Worm (Caenorhabditis elegans) whole organism, L4 larva: Measurements from ENCODE around the gene C13F10.1.

Experiments
- F10B5.3 ChIP-seq: sonication (generic microtip); optimal IDR thresholded peaks from 2 replicates; lab custom pipeline; 2016; ENCODE audit warnings: mild to moderate bottlenecking, missing genetic modification characterization, missing compliant biosample characterization
- R02D3.7 ChIP-seq: fragments of 150-350 bp; sonication (generic microtip); optimal IDR thresholded peaks from 3 replicates; lab custom pipeline; 2014; ENCODE audit warnings: missing biosample characterization, missing genetic modification characterization
- T26A8.4 ChIP-seq: fragments of 200-800 bp; sonication (Bioruptor generic); IDR thresholded peaks from 2 replicates; pipeline ENCODE4 v1.3.6; 2022; ENCODE audit warnings: missing genetic modification characterization, missing compliant biosample characterization
- Y105C5A.15 ChIP-seq: fragments of 200-800 bp; sonication (Bioruptor generic); IDR thresholded peaks from 2 replicates; pipeline ENCODE4 v1.3.6; 2022; ENCODE audit warnings: missing genetic modification characterization, missing compliant biosample characterization
- Y48G9A.11 ChIP-seq: fragments of 200-800 bp; sonication (Bioruptor generic); IDR thresholded peaks from 2 replicates; pipeline ENCODE4 v1.3.6; 2022; ENCODE audit warnings: missing genetic modification reagents, missing genetic modification characterization, missing compliant biosample characterization
- ZK546.5 ChIP-seq, 2 experiments: sonication (generic microtip); optimal IDR thresholded peaks; 2 replicates each; lab custom pipeline; 2017; ENCODE audit warnings: missing biosample characterization in 2 of 2, missing genetic modification characterization in 2 of 2
- ama-1 ChIP-seq: fragments of 150-350 bp; optimal IDR thresholded peaks from 2 replicates; lab custom pipeline; 2014; ENCODE audit warnings: inconsistent platforms, mixed read lengths
- attf-4 ChIP-seq: sonication (generic microtip); optimal IDR thresholded peaks from 3 replicates; lab custom pipeline; 2017; ENCODE audit warnings: missing biosample characterization, missing genetic modification characterization
- ceh-28 ChIP-seq: fragments of 150-350 bp; optimal IDR thresholded peaks from 2 replicates; lab custom pipeline; 2014; ENCODE audit warnings: missing biosample characterization, missing genetic modification reagents, missing genetic modification characterization
- ceh-32 ChIP-seq: sonication (generic microtip); optimal IDR thresholded peaks from 2 replicates; lab custom pipeline; 2016; ENCODE audit warnings: mild to moderate bottlenecking, missing genetic modification characterization, missing compliant biosample characterization; ENCODE audit not compliant: poor library complexity
- ceh-44 ChIP-seq: fragments of 200-800 bp; sonication (Bioruptor generic); IDR thresholded peaks from 2 replicates; pipeline ENCODE4 v1.3.6; 2022; ENCODE audit warnings: missing genetic modification reagents, missing genetic modification characterization, missing compliant biosample characterization
- ces-1 ChIP-seq: fragments of 150-350 bp; sonication (generic microtip); optimal IDR thresholded peaks from 4 replicates; lab custom pipeline; 2014; ENCODE audit warnings: missing biosample characterization, missing genetic modification reagents, missing genetic modification characterization
- daf-12 ChIP-seq: fragments of 150-350 bp; optimal IDR thresholded peaks from 2 replicates; lab custom pipeline; 2014; ENCODE audit warnings: missing biosample characterization, missing genetic modification reagents, missing genetic modification characterization
- fkh-10 ChIP-seq: fragments of 150-350 bp; optimal IDR thresholded peaks from 2 replicates; lab custom pipeline; 2014; ENCODE audit warnings: missing biosample characterization, missing genetic modification reagents, missing genetic modification characterization
- lim-7 ChIP-seq: fragments of 200-800 bp; sonication (Bioruptor generic); IDR thresholded peaks from 2 replicates; pipeline ENCODE4 v1.3.6; 2022; ENCODE audit warnings: missing genetic modification characterization, missing compliant biosample characterization
- lin-1 ChIP-seq: fragments of 200-800 bp; sonication (Bioruptor generic); IDR thresholded peaks from 2 replicates; pipeline ENCODE4 v1.3.6; 2022; ENCODE audit warnings: missing genetic modification reagents, missing genetic modification characterization, missing compliant biosample characterization
- lin-13 ChIP-seq: fragments of 150-350 bp; optimal IDR thresholded peaks from 2 replicates; lab custom pipeline; 2014; ENCODE audit warnings: missing biosample characterization, missing genetic modification reagents, missing genetic modification characterization
- lin-15B ChIP-seq: fragments of 150-350 bp; sonication (generic microtip); optimal IDR thresholded peaks from 3 replicates; lab custom pipeline; 2014; ENCODE audit warnings: missing biosample characterization, missing genetic modification characterization
- lin-39 ChIP-seq: fragments of 150-350 bp; optimal IDR thresholded peaks from 2 replicates; lab custom pipeline; 2014; ENCODE audit warnings: missing biosample characterization, missing genetic modification reagents, missing genetic modification characterization
- madf-9 ChIP-seq: fragments of 200-800 bp; sonication (Bioruptor generic); conservative IDR thresholded peaks from 2 replicates; pipeline ENCODE4 v1.3.6; 2022; ENCODE audit warnings: missing genetic modification reagents, missing genetic modification characterization, missing compliant biosample characterization
- mdl-1 ChIP-seq, 2 experiments: fragments of 150-350 bp in 1 of 2; sonication (generic microtip) in 1 of 2; optimal IDR thresholded peaks; 2 replicates each; lab custom pipeline; 2014 to 2017; ENCODE audit warnings: missing biosample characterization in 2 of 2, missing genetic modification characterization in 2 of 2
- mdt-29 ChIP-seq: fragments of 200-800 bp; sonication (Bioruptor generic); IDR thresholded peaks from 2 replicates; pipeline ENCODE4 v1.3.6; 2022; ENCODE audit warnings: missing genetic modification reagents, missing genetic modification characterization, missing compliant biosample characterization
- mxl-2 ChIP-seq: fragments of 200-800 bp; sonication (Bioruptor generic); conservative IDR thresholded peaks from 2 replicates; pipeline ENCODE4 v1.3.6; 2022; ENCODE audit warnings: missing genetic modification reagents, missing genetic modification characterization, missing compliant biosample characterization
- mxl-3 ChIP-seq: fragments of 200-800 bp; sonication (Bioruptor generic); optimal IDR thresholded peaks from 2 replicates; lab custom pipeline; 2018; ENCODE audit warnings: mild to moderate bottlenecking, missing genetic modification characterization, missing compliant biosample characterization
- nhr-10 ChIP-seq: fragments of 150-350 bp; optimal IDR thresholded peaks from 2 replicates; lab custom pipeline; 2014; ENCODE audit warnings: missing biosample characterization, missing genetic modification characterization
- nhr-111 ChIP-seq: fragments of 200-800 bp; sonication (Bioruptor generic); optimal IDR thresholded peaks from 2 replicates; lab custom pipeline; 2018; ENCODE audit warnings: mild to moderate bottlenecking, missing genetic modification characterization, missing compliant biosample characterization
- nhr-237 ChIP-seq: sonication (generic microtip); optimal IDR thresholded peaks from 2 replicates; lab custom pipeline; 2017; ENCODE audit warnings: missing biosample characterization, missing genetic modification characterization
- nhr-25 ChIP-seq: sonication (generic microtip); optimal IDR thresholded peaks from 2 replicates; lab custom pipeline; 2017; ENCODE audit warnings: missing genetic modification characterization, mild to moderate bottlenecking, missing compliant biosample characterization, antibody characterized with exemption, moderate library complexity, borderline replicate concordance; ENCODE audit not compliant: insufficient read depth
- nhr-28 ChIP-seq: fragments of 150-350 bp; optimal IDR thresholded peaks from 2 replicates; lab custom pipeline; 2014; ENCODE audit warnings: missing biosample characterization, missing genetic modification characterization
- nhr-42 ChIP-seq: fragments of 200-800 bp; sonication (Bioruptor generic); IDR thresholded peaks from 2 replicates; pipeline ENCODE4 v1.3.6; 2022; ENCODE audit warnings: missing genetic modification characterization, missing compliant biosample characterization
- nhr-76 ChIP-seq: fragments of 150-350 bp; optimal IDR thresholded peaks from 2 replicates; lab custom pipeline; 2014; ENCODE audit warnings: missing biosample characterization, missing genetic modification characterization
- nhr-77 ChIP-seq: fragments of 150-350 bp; optimal IDR thresholded peaks from 2 replicates; lab custom pipeline; 2014; ENCODE audit warnings: missing biosample characterization, missing genetic modification characterization
- pha-4 ChIP-seq, 2 experiments: fragments of 150-350 bp in 1 of 2; fragments of 200-800 bp in 1 of 2; sonication (Bioruptor generic) in 1 of 2; IDR thresholded peaks in 1 of 2; optimal IDR thresholded peaks in 1 of 2; 2 replicates each; pipeline versions ENCODE4 v1.3.6 to Lab custom; 2014 to 2022; ENCODE audit warnings: missing genetic modification characterization in 2 of 2, missing genetic modification reagents in 2 of 2, missing biosample characterization in 1 of 2, missing compliant biosample characterization in 1 of 2
- php-3 ChIP-seq: fragments of 200-800 bp; sonication (Bioruptor generic); IDR thresholded peaks from 2 replicates; pipeline ENCODE4 v1.3.6; 2022; ENCODE audit warnings: missing genetic modification reagents, missing genetic modification characterization, missing compliant biosample characterization
- pqm-1 ChIP-seq: sonication (generic microtip); optimal IDR thresholded peaks from 2 replicates; lab custom pipeline; 2017; ENCODE audit warnings: missing biosample characterization, missing genetic modification characterization
- saeg-2 ChIP-seq: fragments of 200-800 bp; sonication (Bioruptor generic); IDR thresholded peaks from 2 replicates; pipeline ENCODE4 v1.3.6; 2022; ENCODE audit warnings: missing genetic modification reagents, missing genetic modification characterization, missing compliant biosample characterization
- set-16 ChIP-seq: fragments of 200-800 bp; sonication (Bioruptor generic); IDR thresholded peaks from 2 replicates; pipeline ENCODE4 v1.3.6; 2022; ENCODE audit warnings: missing genetic modification reagents, missing genetic modification characterization, missing compliant biosample characterization
- snpc-1.2 ChIP-seq: fragments of 200-800 bp; sonication (Bioruptor generic); IDR thresholded peaks from 2 replicates; pipeline ENCODE4 v1.3.6; 2022; ENCODE audit warnings: missing genetic modification reagents, missing genetic modification characterization, missing compliant biosample characterization
- spr-3 ChIP-seq: fragments of 200-800 bp; sonication (Bioruptor generic); optimal IDR thresholded peaks from 2 replicates; lab custom pipeline; 2018; ENCODE audit warnings: mild to moderate bottlenecking, missing genetic modification characterization, missing compliant biosample characterization
- tag-97 ChIP-seq: fragments of 200-800 bp; sonication (Bioruptor generic); IDR thresholded peaks from 2 replicates; pipeline ENCODE4 v1.3.6; 2022; ENCODE audit warnings: missing genetic modification characterization, missing compliant biosample characterization
- unc-130 ChIP-seq: sonication (generic microtip); optimal IDR thresholded peaks from 2 replicates; lab custom pipeline; 2016; ENCODE audit warnings: missing genetic modification reagents, missing genetic modification characterization, missing compliant biosample characterization
- unc-62 ChIP-seq, 3 experiments: fragments of 150-350 bp in 1 of 3; sonication (generic microtip); optimal IDR thresholded peaks in 2 of 3; peaks in 1 of 3; 1 replicate in 1 of 3; 2 replicates in 2 of 3; lab custom pipeline; 2014 to 2017; ENCODE audit warnings: missing biosample characterization in 3 of 3, missing genetic modification characterization in 3 of 3, missing genetic modification reagents in 3 of 3, missing genotype in 1 of 3
- zag-1 ChIP-seq: fragments of 150-350 bp; optimal IDR thresholded peaks from 2 replicates; lab custom pipeline; 2014; ENCODE audit warnings: missing biosample characterization, missing genetic modification characterization
- zfp-2 ChIP-seq: sonication (generic microtip); optimal IDR thresholded peaks from 2 replicates; lab custom pipeline; 2016; ENCODE audit warnings: mild to moderate bottlenecking, missing genetic modification characterization, missing compliant biosample characterization
- zfp-3 ChIP-seq: fragments of 200-800 bp; sonication (Bioruptor generic); conservative IDR thresholded peaks from 2 replicates; pipeline ENCODE4 v1.3.6; 2022; ENCODE audit warnings: missing genetic modification reagents, missing genetic modification characterization, missing compliant biosample characterization
- ztf-11 ChIP-seq: fragments of 150-350 bp; optimal IDR thresholded peaks from 2 replicates; lab custom pipeline; 2014; ENCODE audit warnings: missing biosample characterization, missing genetic modification characterization
- ztf-7 ChIP-seq: fragments of 150-350 bp; optimal IDR thresholded peaks from 2 replicates; lab custom pipeline; 2014; ENCODE audit warnings: missing biosample characterization, missing genetic modification characterization

C13F10.1 gene

ce11 chrV:7196498-7196966 lies 27.3 kb upstream of the C13F10.1 start, which contains the start of gene F09G2.2 (continued):
- TF ChIP-seq nhr-42 (GFP tag; lab: Robert Waterston, UW): peak; percentile 72; the same call in 1 of the 2 replicates
- no peak for TF ChIP-seq tag-97
- TF ChIP-seq mdl-1 (tag; optimal IDR thresholded peaks at IDR 0.05; lab: Kevin White, UChicago): peak in 1 of 2 experiments; percentile 65
- peak; percentile 81 for TF ChIP-seq nhr-28 (tag; lab: Kevin White, UChicago)
- TF ChIP-seq nhr-10 (tag; lab: Kevin White, UChicago): no peak
- TF ChIP-seq pqm-1: no peak
- no peak for TF ChIP-seq nhr-76 (tag; lab: Kevin White, UChicago)
- TF ChIP-seq lin-39 (tag; lab: Kevin White, UChicago): no peak
- 0 out of 2 replicates have a peak, but pooled peaks have one; percentile 36 for TF ChIP-seq mxl-2 (GFP tag; lab: Robert Waterston, UW)
- TF ChIP-seq madf-9: peak; percentile 73
- peak; percentile 92 for TF ChIP-seq nhr-77
- TF ChIP-seq saeg-2 (GFP tag; lab: Robert Waterston, UW): no peak
- peak; percentile 65 for TF ChIP-seq lin-1 (GFP tag; lab: Robert Waterston, UW)
- no peak for TF ChIP-seq ZK546.5 (tag; optimal IDR thresholded peaks at IDR 0.05; lab: Kevin White, UChicago)
- no peak for TF ChIP-seq attf-4
- TF ChIP-seq T26A8.4 (GFP tag; lab: Robert Waterston, UW): peak; percentile 91
- peak in 1 of 2 experiments; percentile 98 for TF ChIP-seq unc-62 (GFP tag; optimal IDR thresholded peaks at IDR 0.05 in 1 of 2; lab: Kevin White, UChicago)
- TF ChIP-seq unc-62 (tag; optimal IDR thresholded peaks at IDR 0.05; lab: Kevin White, UChicago): no peak

- TF ChIP-seq lim-7 (0 out of 2 replicates have a peak, but pooled peaks have one; percentile 49), spr-3 (no peak), zfp-2 (tag; lab: Kevin White, UChicago) (no peak), unc-130 (GFP tag; lab: Kevin White, UChicago) (no peak), nhr-42 (GFP tag; lab: Robert Waterston, UW) (0 out of 2 replicates have a peak, but pooled peaks have one; percentile 20)
These were observed 26.8 kb upstream of the C13F10.1 start for ce11 chrV:7197036-7197435.

ce11 chrV:7198403-7198802 lies 25.5 kb upstream of the C13F10.1 start:
- TF ChIP-seq ceh-44 (GFP tag; lab: Robert Waterston, UW) (no peak), lin-13 (GFP tag; lab: Kevin White, UChicago) (peak; percentile 74), ces-1 (no peak), snpc-1.2 (GFP tag; lab: Robert Waterston, UW) (no peak), zfp-3 (GFP tag; lab: Robert Waterston, UW) (no peak), mxl-3 (GFP tag; lab: Kevin White, UChicago) (no peak), lin-15B (tag; lab: Kevin White, UChicago) (no peak), daf-12 (tag; lab: Kevin White, UChicago) (no peak), saeg-2 (GFP tag; lab: Robert Waterston, UW) (no peak), Y48G9A.11 (GFP tag; lab: Robert Waterston, UW) (peak; percentile 48), ztf-11 (tag; lab: Kevin White, UChicago) (no peak), fkh-10 (GFP tag; lab: Kevin White, UChicago) (no peak), lin-39 (tag; lab: Kevin White, UChicago) (no peak), pha-4 (GFP tag; IDR thresholded peaks at IDR 0.05; lab: Robert Waterston, UW) (no peak; the same call in 1 of the 2 replicates), pha-4 (tag; optimal IDR thresholded peaks at IDR 0.05; lab: Kevin White, UChicago) (no peak), php-3 (GFP tag; lab: Robert Waterston, UW) (peak; percentile 58), nhr-111 (no peak), F10B5.3 (tag; lab: Kevin White, UChicago) (peak; percentile 38), mdt-29 (GFP tag; lab: Robert Waterston, UW) (no peak), set-16 (GFP tag; lab: Robert Waterston, UW) (no peak), nhr-237 (tag; lab: Kevin White, UChicago) (no peak), ceh-28 (tag; lab: Kevin White, UChicago) (no peak), Y105C5A.15 (GFP tag; lab: Robert Waterston, UW) (no peak), ztf-7 (tag; lab: Kevin White, UChicago) (no peak), lin-1 (GFP tag; lab: Robert Waterston, UW) (0 out of 2 replicates have a peak, but pooled peaks have one; percentile 28), ceh-32 (no peak), nhr-25 (no peak), zag-1 (tag; lab: Kevin White, UChicago) (no peak), pqm-1 (peak; percentile 63), ama-1 (lab: Kevin White, UChicago) (peak; percentile 83), nhr-10 (tag; lab: Kevin White, UChicago) (no peak), R02D3.7 (tag; lab: Kevin White, UChicago) (no peak)
